Worm (Caenorhabditis elegans) whole organism, L1 larva: ENCODE measurements around the gene H40L08.7.
A peak's percentile ranks its signal among the peaks of the same experiment; 100 is the strongest.

Source experiments
- Y116A8C.19 ChIP-seq: sonication (generic microtip); optimal IDR thresholded peaks from 2 replicates; lab custom pipeline; 2016; ENCODE audit warnings: missing compliant biosample characterization, missing genetic modification characterization, borderline replicate concordance
- alr-1 ChIP-seq: fragments of 200-800 bp; sonication (Bioruptor generic); optimal IDR thresholded peaks from 2 replicates; lab custom pipeline; 2018; ENCODE audit warnings: borderline replicate concordance, mild to moderate bottlenecking, missing genetic modification characterization, missing compliant biosample characterization
- ama-1 ChIP-seq: fragments of 150-350 bp; optimal IDR thresholded peaks from 2 replicates; lab custom pipeline; 2014
- dsc-1 ChIP-seq: sonication (generic microtip); optimal IDR thresholded peaks from 2 replicates; lab custom pipeline; 2016; ENCODE audit warnings: mild to moderate bottlenecking, missing genetic modification characterization, missing compliant biosample characterization
- efl-1 ChIP-seq, 4 experiments: fragments of 150-350 bp; optimal IDR thresholded peaks in 3 of 4; peaks in 1 of 4; 1 replicate in 1 of 4; 2 replicates in 3 of 4; lab custom pipeline; 2014; ENCODE audit warnings: missing biosample characterization in 2 of 4, missing genetic modification characterization in 2 of 4, missing genetic modification reagents in 2 of 4
- efl-3 ChIP-seq: fragments of 200-800 bp; sonication (Bioruptor generic); optimal IDR thresholded peaks from 2 replicates; lab custom pipeline; 2018; ENCODE audit warnings: mild to moderate bottlenecking, missing genetic modification characterization, missing compliant biosample characterization
- fos-1 ChIP-seq: fragments of 150-350 bp; optimal IDR thresholded peaks from 2 replicates; lab custom pipeline; 2014; ENCODE audit warnings: missing biosample characterization, missing genetic modification characterization
- hlh-4 ChIP-seq: sonication (generic microtip); optimal IDR thresholded peaks from 2 replicates; lab custom pipeline; 2016; ENCODE audit warnings: mild to moderate bottlenecking, missing genetic modification characterization, missing compliant biosample characterization
- hpl-2 ChIP-seq: fragments of 150-350 bp; optimal IDR thresholded peaks from 2 replicates; lab custom pipeline; 2014; ENCODE audit warnings: missing biosample characterization, missing genetic modification reagents, missing genetic modification characterization
- lin-14 ChIP-seq: fragments of 200-800 bp; sonication (Bioruptor generic); optimal IDR thresholded peaks from 2 replicates; lab custom pipeline; 2018; ENCODE audit warnings: mild to moderate bottlenecking, missing genetic modification characterization, moderate library complexity, missing compliant biosample characterization
- mef-2 ChIP-seq: fragments of 150-350 bp; optimal IDR thresholded peaks from 2 replicates; lab custom pipeline; 2014; ENCODE audit warnings: missing biosample characterization, missing genetic modification characterization
- nhr-19 ChIP-seq: fragments of 200-800 bp; sonication (Bioruptor generic); conservative IDR thresholded peaks from 2 replicates; pipeline ENCODE4 v1.3.6; 2022; ENCODE audit warnings: missing genetic modification characterization, missing compliant biosample characterization
- nhr-20 ChIP-seq: sonication (generic microtip); optimal IDR thresholded peaks from 2 replicates; lab custom pipeline; 2016; ENCODE audit warnings: mild to moderate bottlenecking, missing genetic modification characterization, missing compliant biosample characterization
- nhr-28 ChIP-seq: fragments of 150-350 bp; optimal IDR thresholded peaks from 2 replicates; lab custom pipeline; 2014; ENCODE audit warnings: missing biosample characterization, missing genetic modification characterization
- nhr-76 ChIP-seq: sonication (generic microtip); optimal IDR thresholded peaks from 2 replicates; lab custom pipeline; 2017; ENCODE audit warnings: missing biosample characterization, missing genetic modification characterization
- pqm-1 ChIP-seq: sonication (generic microtip); optimal IDR thresholded peaks from 3 replicates; lab custom pipeline; 2017; ENCODE audit warnings: missing biosample characterization, missing genetic modification characterization
- snpc-4 ChIP-seq: fragments of 150-350 bp; optimal IDR thresholded peaks from 2 replicates; lab custom pipeline; 2014; ENCODE audit warnings: missing biosample characterization, missing genetic modification characterization
- sox-4 ChIP-seq: sonication (generic microtip); optimal IDR thresholded peaks from 2 replicates; lab custom pipeline; 2016; ENCODE audit warnings: missing genetic modification characterization, missing compliant biosample characterization
- tlp-1 ChIP-seq: fragments of 150-350 bp; optimal IDR thresholded peaks from 2 replicates; lab custom pipeline; 2014; ENCODE audit warnings: missing biosample characterization, missing genetic modification characterization

H40L08.7 gene

DNA sequence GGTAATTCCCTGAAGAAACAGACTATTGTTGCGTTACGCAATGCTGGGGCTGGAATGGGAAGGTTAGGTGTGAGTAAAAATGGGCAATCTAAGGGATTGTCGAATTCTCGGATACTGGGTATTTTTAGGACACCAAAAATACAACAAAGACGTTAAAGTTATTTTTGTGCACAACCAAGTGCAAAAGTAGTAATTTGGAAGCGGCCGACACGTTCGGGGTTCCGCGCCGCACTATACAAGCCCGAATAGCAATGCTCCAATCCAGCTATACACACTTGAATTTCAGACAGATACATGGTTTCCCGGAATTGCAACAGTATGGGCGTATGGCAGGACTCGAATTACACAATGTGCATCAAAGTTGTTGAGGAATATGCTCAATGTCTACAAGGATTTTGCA lies 49.5 kb downstream of the H40L08.7 start:
- TF ChIP-seq pqm-1 (tag; lab: Kevin White, UChicago): no peak
- TF ChIP-seq nhr-28: no peak
- TF ChIP-seq snpc-4: no peak
- TF ChIP-seq efl-3 (GFP tag; lab: Kevin White, UChicago): no peak
- TF ChIP-seq tlp-1 (tag; lab: Kevin White, UChicago): no peak
- TF ChIP-seq fos-1 (tag; lab: Kevin White, UChicago): no peak
- no peak for TF ChIP-seq nhr-19
- no peak for TF ChIP-seq nhr-20 (tag; lab: Kevin White, UChicago)
- TF ChIP-seq dsc-1: no peak
- TF ChIP-seq ama-1: no peak
- no peak for TF ChIP-seq Y116A8C.19 (tag; lab: Kevin White, UChicago)
- TF ChIP-seq alr-1: no peak
- TF ChIP-seq nhr-76 (tag; lab: Kevin White, UChicago): no peak
- no peak for TF ChIP-seq hpl-2
- no peak for TF ChIP-seq hlh-4 (tag; lab: Kevin White, UChicago)
- TF ChIP-seq mef-2 (tag; lab: Kevin White, UChicago): no peak
- no peak for TF ChIP-seq sox-4
- no peak for TF ChIP-seq efl-1 (optimal IDR thresholded peaks at IDR 0.05; lab: Kevin White, UChicago)
- no peak for TF ChIP-seq efl-1 (GFP tag; optimal IDR thresholded peaks at IDR 0.05 in 1 of 2; lab: Kevin White, UChicago)

DNA sequence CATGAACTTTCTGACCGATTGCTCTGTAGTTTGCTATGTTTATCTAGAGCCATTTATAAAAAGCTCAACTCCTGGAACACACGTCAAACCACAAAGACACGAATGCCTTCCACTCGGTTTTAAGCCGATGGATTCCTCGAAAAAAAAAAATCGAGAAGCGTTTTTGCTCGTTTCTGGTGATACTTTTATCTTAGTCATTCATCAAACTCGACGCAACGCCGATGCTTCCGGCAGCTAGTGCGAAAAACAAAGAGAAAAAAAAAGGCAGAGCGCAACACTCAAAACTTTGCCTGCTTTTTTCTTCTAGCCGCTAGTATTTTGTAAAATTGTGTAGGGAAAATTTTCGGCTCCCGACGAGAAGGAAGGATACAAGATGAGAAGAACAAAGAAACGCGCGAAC lies 50.0 kb downstream of the H40L08.7 start:
- TF ChIP-seq mef-2 (tag; lab: Kevin White, UChicago) (no peak), lin-14 (GFP tag; lab: Kevin White, UChicago) (peak; percentile 31)
- TF ChIP-seq, all 84 proteins: peak for 1
